Worm (Caenorhabditis elegans): ENCODE data around the gene ugt-17.

The ugt-17 gene

ce11 chrV:10075441-10075840 lies 29.3 kb downstream of the ugt-17 start, which contains the start of gene F57A8.7:
F57A8.7 (plus strand) TSS chrV:10075741.
- TF ChIP-seq K02D7.2 (tag; optimal IDR thresholded peaks at IDR 0.05): no peak
- no peak for TF ChIP-seq unc-55 (GFP tag; optimal IDR thresholded peaks at IDR 0.05)
- TF ChIP-seq F13H6.1 (tag; optimal IDR thresholded peaks at IDR 0.05): no peak
- TF ChIP-seq pag-3 (tag; optimal IDR thresholded peaks at IDR 0.05; ENCODE audit: borderline replicate concordance): no peak
- no peak for TF ChIP-seq hlh-8 (tag; optimal IDR thresholded peaks at IDR 0.05)
- TF ChIP-seq ceh-14 (tag; optimal IDR thresholded peaks at IDR 0.05): no peak

- TF ChIP-seq fax-1 (tag; optimal IDR thresholded peaks at IDR 0.05): no peak
- no peak for TF ChIP-seq ceh-9 (tag; optimal IDR thresholded peaks at IDR 0.05)
- no peak for TF ChIP-seq ceh-22 (tag; optimal IDR thresholded peaks at IDR 0.05)
- TF ChIP-seq unc-3 (GFP tag; conservative IDR thresholded peaks at IDR 0.05): no peak
- no peak for TF ChIP-seq unc-3 (tag; optimal IDR thresholded peaks at IDR 0.05)
- TF ChIP-seq ceh-2 (tag; optimal IDR thresholded peaks at IDR 0.05): no peak
- TF ChIP-seq hlh-30 (tag; optimal IDR thresholded peaks at IDR 0.05; ENCODE audit: insufficient read depth): no peak
- no peak for TF ChIP-seq hlh-13 (GFP tag; optimal IDR thresholded peaks at IDR 0.05)
- TF ChIP-seq pag-3 (tag; optimal IDR thresholded peaks at IDR 0.05; ENCODE audit: borderline replicate concordance): no peak
Measured at ce11 chrV:10073793-10074192, 31.0 kb downstream of the ugt-17 start, which contains the start of gene F57A8.6. F57A8.6 (minus strand) TSS chrV:10073893.

- TF ChIP-seq unc-42 (tag; optimal IDR thresholded peaks at IDR 0.05) (no peak), nfya-1 (tag; optimal IDR thresholded peaks at IDR 0.05) (no peak), fkh-6 (tag; optimal IDR thresholded peaks at IDR 0.05) (no peak)
Measured at ce11 chrV:10072721-10073120, 32.0 kb downstream of the ugt-17 start.

DNA sequence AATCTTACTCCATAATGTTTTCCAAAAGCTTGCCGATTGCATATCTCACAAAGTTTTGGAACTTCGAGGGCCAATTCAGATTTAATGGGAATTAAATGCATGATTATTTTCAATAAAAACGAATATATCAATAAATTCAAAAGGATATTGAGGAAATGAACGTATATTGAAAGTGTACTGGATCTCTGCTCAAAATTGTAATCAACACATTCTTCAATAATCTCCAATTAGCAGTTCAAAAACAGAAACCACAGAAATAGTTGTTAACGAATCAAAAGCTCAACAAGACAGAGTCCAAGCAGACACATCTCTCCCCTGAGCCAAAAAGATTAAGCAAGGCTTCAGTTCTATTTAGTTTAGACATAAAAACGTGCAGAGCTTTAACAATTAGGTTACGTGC lies 34.2 kb downstream of the ugt-17 start, which contains the start of gene nhr-192:
Gene nhr-192, minus strand, starts transcription at position 101 of the 400 bp plus-strand sequence.
- no peak for TF ChIP-seq ceh-18 (tag; optimal IDR thresholded peaks at IDR 0.05)
- no peak for TF ChIP-seq C08G9.2 (tag; optimal IDR thresholded peaks at IDR 0.05)
- TF ChIP-seq sdc-2 (tag; optimal IDR thresholded peaks at IDR 0.05): no peak
- no peak for TF ChIP-seq ttx-3 (tag; optimal IDR thresholded peaks at IDR 0.05)
- TF ChIP-seq tbx-2 (tag; optimal IDR thresholded peaks at IDR 0.05): no peak
- TF ChIP-seq pax-1 (tag; optimal IDR thresholded peaks at IDR 0.05): no peak
- no peak for TF ChIP-seq ets-4 (tag; optimal IDR thresholded peaks at IDR 0.05)
- no peak for TF ChIP-seq C38D4.7 (GFP tag; optimal IDR thresholded peaks at IDR 0.05)
- TF ChIP-seq pag-3 (tag; optimal IDR thresholded peaks at IDR 0.05; ENCODE audit: borderline replicate concordance): no peak
- no peak for TF ChIP-seq pat-9 (tag; optimal IDR thresholded peaks at IDR 0.05)
- no peak for TF ChIP-seq hlh-30 (tag; optimal IDR thresholded peaks at IDR 0.05; ENCODE audit: insufficient read depth)
- no peak for TF ChIP-seq hlh-15 (tag; optimal IDR thresholded peaks at IDR 0.05)
- TF ChIP-seq fax-1 (tag; optimal IDR thresholded peaks at IDR 0.05): no peak
- no peak for TF ChIP-seq syd-9 (tag; optimal IDR thresholded peaks at IDR 0.05)

ce11 chrV:10066769-10067168 lies 38.0 kb downstream of the ugt-17 start, which contains the start of gene npr-39:
npr-39 (plus strand) TSS chrV:10067069.
- TF ChIP-seq unc-86 (tag; optimal IDR thresholded peaks at IDR 0.05): no peak
- TF ChIP-seq madf-2 (tag; optimal IDR thresholded peaks at IDR 0.05): no peak
- TF ChIP-seq C38D4.7 (GFP tag; optimal IDR thresholded peaks at IDR 0.05): no peak
- TF ChIP-seq pha-2 (tag; optimal IDR thresholded peaks at IDR 0.05): no peak
- TF ChIP-seq sdc-2 (tag; optimal IDR thresholded peaks at IDR 0.05): no peak
- no peak for TF ChIP-seq dve-1 (tag; optimal IDR thresholded peaks at IDR 0.05)
- TF ChIP-seq pha-4 (tag; optimal IDR thresholded peaks at IDR 0.05): no peak
- no peak for TF ChIP-seq ceh-6 (GFP tag; optimal IDR thresholded peaks at IDR 0.05)
- TF ChIP-seq pat-9 (tag; optimal IDR thresholded peaks at IDR 0.05): no peak
- no peak for TF ChIP-seq ets-4 (tag; optimal IDR thresholded peaks at IDR 0.05)
- TF ChIP-seq ceh-31 (tag; optimal IDR thresholded peaks at IDR 0.05): no peak
- no peak for TF ChIP-seq ceh-34 (tag; optimal IDR thresholded peaks at IDR 0.05)
- TF ChIP-seq tbx-7 (tag; optimal IDR thresholded peaks at IDR 0.05): no peak
